Worm (Caenorhabditis elegans) whole organism, L3 larva: ENCODE data around the gene F55G11.6.

ENCODE experiments used
- R02D3.7 ChIP-seq: fragments of 150-350 bp; optimal IDR thresholded peaks from 2 replicates; lab custom pipeline; 2014; ENCODE audit warnings: missing biosample characterization, missing genetic modification characterization
- ZK546.5 ChIP-seq: sonication (generic microtip); optimal IDR thresholded peaks from 2 replicates; lab custom pipeline; 2017; ENCODE audit warnings: missing biosample characterization, missing genetic modification characterization
- aly-2 ChIP-seq: fragments of 150-350 bp; optimal IDR thresholded peaks from 2 replicates; lab custom pipeline; 2014; ENCODE audit warnings: missing biosample characterization, missing genetic modification characterization
- ama-1 ChIP-seq: fragments of 150-350 bp; optimal IDR thresholded peaks from 2 replicates; lab custom pipeline; 2018
- ceh-16 ChIP-seq: sonication (generic microtip); optimal IDR thresholded peaks from 2 replicates; lab custom pipeline; 2017; ENCODE audit warnings: missing biosample characterization, missing genetic modification characterization
- ceh-28 ChIP-seq: fragments of 150-350 bp; optimal IDR thresholded peaks from 2 replicates; lab custom pipeline; 2014; ENCODE audit warnings: missing biosample characterization, missing genetic modification reagents, missing genetic modification characterization
- ceh-82 ChIP-seq: fragments of 150-350 bp; optimal IDR thresholded peaks from 2 replicates; lab custom pipeline; 2014; ENCODE audit warnings: missing biosample characterization, missing genetic modification characterization
- egl-27 ChIP-seq: sonication (generic microtip); optimal IDR thresholded peaks from 4 replicates; lab custom pipeline; 2017; ENCODE audit warnings: missing biosample characterization, missing genetic modification reagents, missing genetic modification characterization
- egl-5 ChIP-seq: fragments of 150-350 bp; optimal IDR thresholded peaks from 2 replicates; lab custom pipeline; 2017; ENCODE audit warnings: missing biosample characterization, missing genetic modification reagents, missing genetic modification characterization, inconsistent platforms
- elt-1 ChIP-seq: fragments of 150-350 bp; optimal IDR thresholded peaks from 2 replicates; lab custom pipeline; 2014; ENCODE audit warnings: missing biosample characterization, missing genetic modification characterization
- elt-2 ChIP-seq: sonication (generic microtip); optimal IDR thresholded peaks from 2 replicates; lab custom pipeline; 2016; ENCODE audit warnings: missing genetic modification reagents, mild to moderate bottlenecking, missing genetic modification characterization, missing compliant biosample characterization
- fkh-10 ChIP-seq: sonication (generic microtip); optimal IDR thresholded peaks from 2 replicates; lab custom pipeline; 2017; ENCODE audit warnings: missing biosample characterization, missing genetic modification reagents, missing genetic modification characterization
- fkh-2 ChIP-seq: fragments of 150-350 bp; optimal IDR thresholded peaks from 2 replicates; lab custom pipeline; 2014; ENCODE audit warnings: missing biosample characterization, missing genetic modification reagents, missing genetic modification characterization
- jun-1 ChIP-seq: fragments of 150-350 bp; optimal IDR thresholded peaks from 2 replicates; lab custom pipeline; 2014; ENCODE audit warnings: missing biosample characterization, missing genetic modification reagents, missing genetic modification characterization
- lin-39 ChIP-seq: fragments of 150-350 bp; optimal IDR thresholded peaks from 2 replicates; lab custom pipeline; 2018; ENCODE audit warnings: missing biosample characterization, missing genetic modification reagents, missing genetic modification characterization
- mdl-1 ChIP-seq: fragments of 150-350 bp; optimal IDR thresholded peaks from 2 replicates; lab custom pipeline; 2014; ENCODE audit warnings: missing biosample characterization, missing genetic modification characterization
- mml-1 ChIP-seq: fragments of 150-350 bp; sonication (generic microtip); optimal IDR thresholded peaks from 3 replicates; lab custom pipeline; 2014; ENCODE audit warnings: missing biosample characterization, missing genetic modification characterization
- nfya-1 ChIP-seq: sonication (generic microtip); optimal IDR thresholded peaks from 2 replicates; lab custom pipeline; 2017; ENCODE audit warnings: missing genetic modification characterization, mild to moderate bottlenecking, missing compliant biosample characterization, antibody characterized with exemption, moderate library complexity; ENCODE audit not compliant: insufficient read depth
- nhr-12 ChIP-seq: fragments of 150-350 bp; optimal IDR thresholded peaks from 2 replicates; lab custom pipeline; 2014; ENCODE audit warnings: missing biosample characterization, missing genetic modification characterization
- nhr-23 ChIP-seq: fragments of 150-350 bp; optimal IDR thresholded peaks from 2 replicates; lab custom pipeline; 2014; ENCODE audit warnings: missing biosample characterization, missing genetic modification reagents, missing genetic modification characterization
- nhr-237 ChIP-seq: fragments of 150-350 bp; optimal IDR thresholded peaks from 2 replicates; lab custom pipeline; 2014; ENCODE audit warnings: missing biosample characterization, missing genetic modification characterization
- nhr-25 ChIP-seq: sonication (generic microtip); optimal IDR thresholded peaks from 2 replicates; lab custom pipeline; 2017; ENCODE audit warnings: missing biosample characterization, missing genetic modification characterization
- nhr-28 ChIP-seq: fragments of 150-350 bp; optimal IDR thresholded peaks from 2 replicates; lab custom pipeline; 2014; ENCODE audit warnings: missing biosample characterization, missing genetic modification characterization
- nhr-43 ChIP-seq: sonication (generic microtip); optimal IDR thresholded peaks from 2 replicates; lab custom pipeline; 2016; ENCODE audit warnings: mild to moderate bottlenecking, missing genetic modification characterization, missing compliant biosample characterization; ENCODE audit not compliant: poor library complexity, severe bottlenecking
- nhr-67 ChIP-seq: fragments of 150-350 bp; optimal IDR thresholded peaks from 2 replicates; lab custom pipeline; 2014; ENCODE audit warnings: missing biosample characterization, missing genetic modification characterization
- nhr-76 ChIP-seq: fragments of 150-350 bp; sonication (generic microtip); optimal IDR thresholded peaks from 5 replicates; lab custom pipeline; 2014; ENCODE audit warnings: missing biosample characterization, missing genetic modification characterization
- nhr-77 ChIP-seq: fragments of 150-350 bp; optimal IDR thresholded peaks from 2 replicates; lab custom pipeline; 2014; ENCODE audit warnings: missing biosample characterization, missing genetic modification characterization
- pha-4 ChIP-seq: fragments of 150-350 bp; optimal IDR thresholded peaks from 2 replicates; lab custom pipeline; 2014; ENCODE audit warnings: missing biosample characterization, missing genetic modification reagents, missing genetic modification characterization
- pqm-1 ChIP-seq: fragments of 150-350 bp; optimal IDR thresholded peaks from 2 replicates; lab custom pipeline; 2017; ENCODE audit warnings: missing biosample characterization, missing genetic modification characterization, inconsistent platforms
- sea-2 ChIP-seq: fragments of 150-350 bp; sonication (generic microtip); optimal IDR thresholded peaks from 4 replicates; lab custom pipeline; 2014; ENCODE audit warnings: missing biosample characterization, missing genetic modification reagents, missing genetic modification characterization
- tbx-2 ChIP-seq: sonication (generic microtip); optimal IDR thresholded peaks from 2 replicates; lab custom pipeline; 2016; ENCODE audit warnings: mild to moderate bottlenecking, missing genetic modification characterization, missing compliant biosample characterization
- unc-62 ChIP-seq: fragments of 150-350 bp; sonication (generic microtip); optimal IDR thresholded peaks from 4 replicates; lab custom pipeline; 2014; ENCODE audit warnings: missing biosample characterization, missing genetic modification reagents, missing genetic modification characterization
- zag-1 ChIP-seq: fragments of 150-350 bp; optimal IDR thresholded peaks from 2 replicates; lab custom pipeline; 2014; ENCODE audit warnings: missing biosample characterization, missing genetic modification characterization
- ztf-11 ChIP-seq: fragments of 150-350 bp; optimal IDR thresholded peaks from 2 replicates; lab custom pipeline; 2014; ENCODE audit warnings: missing biosample characterization, missing genetic modification characterization

The F55G11.6 gene

DNA sequence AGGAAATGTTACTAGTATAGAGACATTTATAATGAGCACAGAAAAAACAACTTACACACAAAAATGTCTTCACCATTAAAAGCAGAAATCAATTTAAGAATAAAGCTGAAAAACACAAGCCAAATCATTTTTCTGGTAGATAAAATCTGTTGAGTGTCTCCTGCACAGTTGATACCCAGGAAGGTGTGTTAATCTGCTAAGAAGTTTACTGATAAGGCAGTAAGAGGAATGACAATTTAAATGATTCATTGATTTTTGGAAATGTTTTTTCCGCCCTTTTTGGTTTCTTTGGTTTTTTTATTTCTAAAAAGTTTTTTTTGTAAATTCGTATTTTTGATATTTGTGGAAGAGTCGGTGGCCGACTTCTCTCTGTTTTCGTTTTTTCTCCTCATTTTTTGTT lies 28.1 kb downstream of the F55G11.6 start, which contains the start of gene K10D11.3:
K10D11.3 (minus strand) TSS at position 174 of the 400 bp plus-strand sequence.
- no peak for TF ChIP-seq ama-1
- peak; percentile 37 for TF ChIP-seq pqm-1 (tag; lab: Kevin White, UChicago)
- no peak for TF ChIP-seq zag-1 (tag; lab: Kevin White, UChicago)
- TF ChIP-seq elt-2 (tag; lab: Kevin White, UChicago): peak; percentile 53

DNA sequence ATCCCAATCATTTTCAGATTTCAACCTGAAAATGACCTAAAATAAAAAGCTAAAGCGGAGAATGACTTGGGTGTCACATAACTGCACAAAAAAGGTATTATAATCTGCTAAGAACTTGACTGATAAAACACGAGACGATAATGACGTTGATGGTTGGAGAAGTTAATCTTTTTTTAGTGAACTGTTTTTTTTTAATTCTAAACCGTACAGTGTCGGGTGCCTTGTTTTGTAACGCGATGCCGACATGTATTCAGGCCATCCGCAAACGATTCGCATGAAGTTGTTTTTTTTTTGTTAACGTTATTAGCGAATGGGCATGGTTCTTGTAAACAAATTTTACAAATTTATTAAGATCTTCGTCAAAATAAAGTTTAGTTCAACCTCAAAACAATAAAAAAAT lies 31.5 kb downstream of the F55G11.6 start, which contains the start of gene K10D11.6:
K10D11.6 (minus strand) TSS at position 101 of the 400 bp plus-strand sequence.
- TF ChIP-seq nhr-12 (tag; lab: Kevin White, UChicago) (no peak), pqm-1 (tag; lab: Kevin White, UChicago) (peak; percentile 15), elt-2 (tag; lab: Kevin White, UChicago) (peak; percentile 46)

- TF ChIP-seq egl-5 (tag; lab: Kevin White, UChicago) (no peak), mdl-1 (no peak), nhr-67 (tag; lab: Kevin White, UChicago) (no peak), nhr-25 (tag; lab: Kevin White, UChicago) (no peak), pqm-1 (tag; lab: Kevin White, UChicago) (no peak), ztf-11 (no peak), sea-2 (no peak), ceh-82 (tag; lab: Kevin White, UChicago) (no peak), ZK546.5 (tag; lab: Kevin White, UChicago) (no peak), jun-1 (no peak), lin-39 (no peak), R02D3.7 (tag; lab: Kevin White, UChicago) (no peak), nhr-77 (tag; lab: Kevin White, UChicago) (no peak), nhr-23 (tag; lab: Kevin White, UChicago) (no peak), fkh-10 (GFP tag; lab: Kevin White, UChicago) (no peak), mml-1 (no peak), fkh-2 (tag; lab: Kevin White, UChicago) (no peak), unc-62 (GFP tag; lab: Kevin White, UChicago) (no peak), egl-27 (no peak), nhr-76 (tag; lab: Kevin White, UChicago) (no peak)
These were observed 32.8 kb downstream of the F55G11.6 start for ce11 chrIV:12990638-12991037.

ce11 chrIV:12991629-12992028 lies 33.8 kb downstream of the F55G11.6 start, which contains the start of gene K10D11.5:
Gene K10D11.5 (minus strand): TSS chrIV:12991843.
- no peak for TF ChIP-seq ceh-82 (tag; lab: Kevin White, UChicago)
- no peak for TF ChIP-seq fkh-2 (tag; lab: Kevin White, UChicago)
- TF ChIP-seq ama-1: no peak
- no peak for TF ChIP-seq nhr-237 (tag; lab: Kevin White, UChicago)
- TF ChIP-seq tbx-2 (tag; lab: Kevin White, UChicago): no peak
- peak; percentile 68 for TF ChIP-seq elt-2 (tag; lab: Kevin White, UChicago)
- peak; percentile 93 for TF ChIP-seq pqm-1 (tag; lab: Kevin White, UChicago)
- no peak for TF ChIP-seq mml-1
- TF ChIP-seq nhr-28 (tag; lab: Kevin White, UChicago): no peak

DNA sequence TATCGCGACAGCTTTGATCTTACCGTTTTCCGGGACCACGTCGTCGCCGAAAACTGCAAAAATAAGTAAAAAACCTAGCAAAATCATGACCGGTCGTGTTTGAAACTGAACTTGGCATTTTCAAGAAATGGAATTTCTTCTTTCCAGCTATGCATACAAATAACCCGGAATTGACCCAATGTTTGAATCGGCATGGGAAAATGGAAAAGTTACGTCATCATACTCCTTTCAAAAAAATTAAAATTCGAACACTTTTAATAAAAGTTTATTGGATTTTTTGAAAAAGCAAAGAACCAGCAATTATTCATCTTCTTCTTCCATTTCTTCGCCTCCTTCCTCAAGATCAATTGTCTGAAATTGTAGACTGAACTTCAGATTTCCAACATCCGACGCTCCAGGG lies 36.5 kb downstream of the F55G11.6 start, which contains the start of gene K10D11.4:
K10D11.4 (minus strand) TSS at position 101 of the 400 bp plus-strand sequence.
- TF ChIP-seq pqm-1 (tag; lab: Kevin White, UChicago) (no peak), jun-1 (no peak), sea-2 (no peak), fkh-2 (tag; lab: Kevin White, UChicago) (no peak), pha-4 (tag; lab: Kevin White, UChicago) (no peak), nhr-77 (tag; lab: Kevin White, UChicago) (no peak), nhr-76 (tag; lab: Kevin White, UChicago) (no peak), nhr-23 (tag; lab: Kevin White, UChicago) (no peak), zag-1 (tag; lab: Kevin White, UChicago) (no peak), ztf-11 (no peak), elt-1 (tag; lab: Kevin White, UChicago) (no peak)

DNA sequence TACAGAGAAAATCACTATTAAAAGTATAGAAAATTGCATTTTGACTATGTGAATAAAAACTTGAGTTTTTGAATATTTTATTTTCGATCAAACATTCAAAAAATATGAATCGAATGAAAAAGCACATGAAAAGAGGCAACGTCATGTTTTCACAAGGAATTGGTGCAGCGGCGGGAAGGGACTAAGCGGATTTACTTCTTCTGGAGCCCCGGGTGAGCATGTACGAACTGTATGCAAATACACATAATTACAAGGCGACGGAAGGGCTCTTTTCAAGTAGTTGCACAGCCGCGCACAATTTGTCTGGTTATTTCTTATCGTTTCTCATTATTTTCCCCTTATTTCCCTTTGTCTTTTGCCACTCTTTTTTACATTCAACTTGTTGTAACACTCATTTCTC lies 38.1 kb downstream of the F55G11.6 start, which contains the start of gene K10D11.7:
K10D11.7 (minus strand) TSS at position 101 of the 400 bp plus-strand sequence.
- TF ChIP-seq ceh-16 (tag; lab: Kevin White, UChicago) (no peak), nhr-23 (tag; lab: Kevin White, UChicago) (no peak), nhr-25 (tag; lab: Kevin White, UChicago) (no peak), pqm-1 (tag; lab: Kevin White, UChicago) (no peak), aly-2 (tag; lab: Kevin White, UChicago) (no peak), ceh-82 (tag; lab: Kevin White, UChicago) (no peak), nhr-76 (tag; lab: Kevin White, UChicago) (no peak), jun-1 (no peak), nhr-43 (tag; lab: Kevin White, UChicago) (no peak), lin-39 (no peak), unc-62 (GFP tag; lab: Kevin White, UChicago) (no peak), mdl-1 (no peak), zag-1 (tag; lab: Kevin White, UChicago) (no peak), ceh-28 (no peak), ZK546.5 (tag; lab: Kevin White, UChicago) (no peak), ztf-11 (no peak), nhr-67 (tag; lab: Kevin White, UChicago) (no peak), nfya-1 (tag; lab: Kevin White, UChicago) (no peak)
- TF ChIP-seq, all 47 proteins: peak for 0
